Worm (Caenorhabditis elegans): ENCODE data around the gene H03G16.7.

The H03G16.7 gene

ce11 chrX:15055914-15056313, at the start of gene H03G16.7:
Gene H03G16.7 (minus strand): TSS chrX:15056014.
- no peak for TF ChIP-seq ets-5 (GFP tag; IDR thresholded peaks at IDR 0.05)
- no peak for TF ChIP-seq zag-1 (tag; optimal IDR thresholded peaks at IDR 0.05)
- TF ChIP-seq lin-14 (GFP tag; optimal IDR thresholded peaks at IDR 0.05) = no peak
- TF ChIP-seq zip-4 (GFP tag; optimal IDR thresholded peaks at IDR 0.05) = no peak
- no peak for TF ChIP-seq ceh-90 (tag; optimal IDR thresholded peaks at IDR 0.05)
- no peak for TF ChIP-seq lsy-2 (tag; optimal IDR thresholded peaks at IDR 0.05)

- TF ChIP-seq fos-1 (tag; optimal IDR thresholded peaks at IDR 0.05) = no peak
- no peak for TF ChIP-seq snu-23 (GFP tag; optimal IDR thresholded peaks at IDR 0.05)
- no peak for TF ChIP-seq hlh-17 (GFP tag; optimal IDR thresholded peaks at IDR 0.05; ENCODE audit: borderline replicate concordance)
- TF ChIP-seq blmp-1 (tag; optimal IDR thresholded peaks at IDR 0.05) = peak; percentile 94
Measured at ce11 chrX:15104963-15105493, 49.2 kb upstream of the H03G16.7 start.

DNA sequence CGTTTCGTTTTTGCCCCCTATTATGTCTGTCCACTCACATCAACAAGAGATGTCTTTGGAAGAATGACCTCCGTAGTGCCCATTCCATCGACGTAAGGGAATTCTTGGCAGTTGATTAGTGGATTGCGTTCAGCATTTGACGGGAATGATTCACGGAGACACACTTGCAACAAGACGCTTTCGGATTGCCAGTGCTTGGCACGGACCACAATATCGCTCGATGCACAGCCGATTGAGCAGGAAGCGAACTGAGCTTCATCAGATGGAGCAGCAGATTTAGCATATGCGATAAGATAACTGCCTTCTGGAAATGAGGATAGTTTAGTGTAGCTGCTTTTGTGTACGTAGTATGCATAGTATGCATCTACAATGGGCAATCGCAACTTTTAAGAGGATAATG, 47.7 kb upstream of the H03G16.7 start:
- TF ChIP-seq tlp-1 (tag; optimal IDR thresholded peaks at IDR 0.05) (no peak), ceh-90 (tag; optimal IDR thresholded peaks at IDR 0.05) (no peak), nhr-84 (tag; optimal IDR thresholded peaks at IDR 0.05) (no peak), blmp-1 (tag; optimal IDR thresholded peaks at IDR 0.05) (no peak), hlh-4 (tag; optimal IDR thresholded peaks at IDR 0.05) (no peak), unc-62 (GFP tag; optimal IDR thresholded peaks at IDR 0.05) (no peak), ceh-63 (GFP tag; optimal IDR thresholded peaks at IDR 0.05) (no peak), swsn-7 (tag; optimal IDR thresholded peaks at IDR 0.05) (no peak), nhr-71 (tag; optimal IDR thresholded peaks at IDR 0.05) (no peak), nhr-12 (tag; optimal IDR thresholded peaks at IDR 0.05) (no peak), C34B4.2 (tag; optimal IDR thresholded peaks at IDR 0.05) (no peak), ceh-8 (GFP tag; optimal IDR thresholded peaks at IDR 0.05) (no peak), ets-5 (GFP tag; IDR thresholded peaks at IDR 0.05) (no peak), aly-2 (tag; optimal IDR thresholded peaks at IDR 0.05) (no peak)

- TF ChIP-seq unc-98 (GFP tag; IDR thresholded peaks at IDR 0.05) (no peak), C34B4.2 (tag; optimal IDR thresholded peaks at IDR 0.05) (no peak), mdl-1 (tag; optimal IDR thresholded peaks at IDR 0.05) (peak in 1 of 2 experiments; percentile 24), lin-39 (tag; optimal IDR thresholded peaks at IDR 0.05) (peak; percentile 25), dpl-1 (GFP tag; optimal IDR thresholded peaks at IDR 0.05) (peak in 1 of 3 experiments; percentile 6), mep-1 (tag; optimal IDR thresholded peaks at IDR 0.05) (peak; percentile 48), ztf-4 (tag; optimal IDR thresholded peaks at IDR 0.05) (no peak), fos-1 (tag; optimal IDR thresholded peaks at IDR 0.05) (no peak), efl-3 (GFP tag; optimal IDR thresholded peaks at IDR 0.05) (no peak), Y116A8C.19 (tag; optimal IDR thresholded peaks at IDR 0.05; ENCODE audit: borderline replicate concordance) (no peak), snpc-4 (tag; optimal IDR thresholded peaks at IDR 0.05) (no peak), nhr-47 (tag; optimal IDR thresholded peaks at IDR 0.05) (peak; percentile 29), elt-2 (tag; optimal IDR thresholded peaks at IDR 0.05) (no peak), lin-14 (GFP tag; optimal IDR thresholded peaks at IDR 0.05) (peak; percentile 84), nhr-12 (tag; optimal IDR thresholded peaks at IDR 0.05) (no peak), rnt-1 (tag; optimal IDR thresholded peaks at IDR 0.05) (peak; percentile 28), dsc-1 (tag; optimal IDR thresholded peaks at IDR 0.05) (no peak), aha-1 (tag; optimal IDR thresholded peaks at IDR 0.05) (no peak), xbp-1 (tag; optimal IDR thresholded peaks at IDR 0.05) (peak; percentile 24), pax-3 (tag; optimal IDR thresholded peaks at IDR 0.05) (no peak), lsy-2 (tag; optimal IDR thresholded peaks at IDR 0.05) (peak in 1 of 2 experiments; percentile 15), hpl-2 (GFP tag; optimal IDR thresholded peaks at IDR 0.05) (no peak), blmp-1 (tag; optimal IDR thresholded peaks at IDR 0.05) (peak; percentile 42), unc-62 (GFP tag; optimal IDR thresholded peaks at IDR 0.05) (no peak), pag-3 (tag; optimal IDR thresholded peaks at IDR 0.05; ENCODE audit: borderline replicate concordance, insufficient read depth) (peak; percentile 63), lin-35 (GFP tag; optimal IDR thresholded peaks at IDR 0.05) (peak; percentile 16 to 24), tbx-2 (tag; optimal IDR thresholded peaks at IDR 0.05) (peak; percentile 31), nhr-71 (tag; optimal IDR thresholded peaks at IDR 0.05) (peak; percentile 60), ceh-82 (tag; optimal IDR thresholded peaks at IDR 0.05) (peak; percentile 19 to 60 (median 28)), lin-13 (GFP tag; optimal IDR thresholded peaks at IDR 0.05) (no peak), snu-23 (GFP tag; optimal IDR thresholded peaks at IDR 0.05) (peak; percentile 68), nhr-19 (GFP tag; conservative IDR thresholded peaks at IDR 0.05) (peak; percentile 35; the same call in 1 of the 2 replicates), swsn-7 (tag; optimal IDR thresholded peaks at IDR 0.05) (peak; percentile 50)
Measured at ce11 chrX:15100369-15100963, 44.7 kb upstream of the H03G16.7 start, which contains the start of gene dhhc-1. Gene dhhc-1 (minus strand): TSS chrX:15100419.

Data from whole organism, L1 larva.